Worm (Caenorhabditis elegans) whole organism, L4/young adult: ENCODE measurements around the gene nhr-28.

ENCODE experiments used
- W03F9.2 ChIP-seq: fragments of 150-350 bp; optimal IDR thresholded peaks from 2 replicates; lab custom pipeline; 2014; ENCODE audit warnings: missing biosample characterization, missing genetic modification characterization
- dao-5 ChIP-seq: sonication (generic microtip); optimal IDR thresholded peaks from 2 replicates; lab custom pipeline; 2016; ENCODE audit warnings: missing genotype, missing genetic modification characterization, moderate library complexity, missing compliant biosample characterization
- him-1 ChIP-seq: sonication (generic microtip); optimal IDR thresholded peaks from 2 replicates; lab custom pipeline; 2016; ENCODE audit warnings: missing genotype, missing genetic modification reagents, missing genetic modification characterization, missing compliant biosample characterization

DNA sequence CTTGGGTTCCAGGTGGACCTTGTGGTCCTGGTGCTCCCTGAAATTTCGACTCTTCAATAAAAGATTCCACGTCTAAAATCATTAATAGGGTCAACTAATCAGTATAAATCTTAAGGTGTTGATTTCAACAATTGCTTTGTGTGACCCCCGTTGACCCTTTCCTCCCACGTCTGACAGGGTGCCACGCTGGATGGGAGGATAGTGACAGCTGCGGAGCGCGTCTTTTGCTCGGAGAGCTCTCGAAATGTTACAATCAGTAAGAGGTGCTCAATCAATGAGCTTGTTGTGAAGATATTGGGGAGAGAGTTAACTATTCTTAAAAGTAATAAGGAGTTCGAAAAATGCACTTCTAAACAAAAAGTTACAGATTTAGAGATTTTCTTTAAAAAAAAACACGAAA lies 33.6 kb downstream of the nhr-28 start:
- TF ChIP-seq dao-5 (tag; lab: Kevin White, UChicago) (no peak), him-1 (tag; lab: Kevin White, UChicago) (no peak), W03F9.2 (tag; lab: Kevin White, UChicago) (no peak)
